Fruit fly (Drosophila melanogaster): ENCODE data around the gene CG13728.
A peak's percentile ranks its signal among the peaks of the same experiment; 100 is the strongest.

Gene CG13728

dm6 chr3L:17421319-17421718 is 38.8 kb upstream of the CG13728 start, which contains the start of gene blot:
TSS of gene blot (minus strand) at chr3L:17421514.
- TF ChIP-seq sna (GFP tag; IDR thresholded peaks at IDR 0.05; ENCODE audit: partially characterized antibody) (peak; percentile 63; the same call in 1 of the 2 replicates), Nf-YA (GFP tag; IDR thresholded peaks at IDR 0.05) (no peak), Opbp (GFP tag; IDR thresholded peaks at IDR 0.05; ENCODE audit: partially characterized antibody) (0 out of 3 replicates have a peak, but pooled peaks have one; percentile 27), Asciz (GFP tag; optimal IDR thresholded peaks at IDR 0.05) (no peak), Stat92E (GFP tag; optimal IDR thresholded peaks at IDR 0.05) (peak in 1 of 3 experiments; percentile 44), Drgx (GFP tag; IDR thresholded peaks at IDR 0.05) (peak; percentile 16; the same call in 1 of the 2 replicates), CG18011 (GFP tag; optimal IDR thresholded peaks at IDR 0.05) (no peak), BtbVII (GFP tag; optimal IDR thresholded peaks at IDR 0.05) (peak; percentile 35), Chrac-16 (GFP tag; optimal IDR thresholded peaks at IDR 0.05) (no peak), B-H2 (GFP tag; optimal IDR thresholded peaks at IDR 0.05) (peak; percentile 12), zfh2 (GFP tag; optimal IDR thresholded peaks at IDR 0.05) (no peak), CG11723 (GFP tag; optimal IDR thresholded peaks at IDR 0.05) (no peak), CG6854 (GFP tag; optimal IDR thresholded peaks at IDR 0.05) (no peak), sim (GFP tag; IDR thresholded peaks at IDR 0.05) (0 out of 2 replicates have a peak, but pooled peaks have one; percentile 20), Dref (GFP tag; IDR thresholded peaks at IDR 0.05) (no peak), Med (GFP tag) (peak; percentile 3), vvl (GFP tag; IDR thresholded peaks at IDR 0.05) (peak; percentile 68), gro (GFP tag; optimal IDR thresholded peaks at IDR 0.05) (peak; percentile 1), vnd (GFP tag; IDR thresholded peaks at IDR 0.05; ENCODE audit: partially characterized antibody) (no peak), bbx (GFP tag; IDR thresholded peaks at IDR 0.05; ENCODE audit: partially characterized antibody) (peak; percentile 36; the same call in 1 of the 2 replicates), CG17328 (GFP tag; IDR thresholded peaks at IDR 0.05) (0 out of 2 replicates have a peak, but pooled peaks have one; percentile 44), nmo (GFP tag; optimal IDR thresholded peaks at IDR 0.05) (no peak), chm (GFP tag; IDR thresholded peaks at IDR 0.05) (peak; percentile 83), Adf1 (GFP tag; IDR thresholded peaks at IDR 0.05) (no peak), chinmo (GFP tag; IDR thresholded peaks at IDR 0.05; ENCODE audit: partially characterized antibody) (peak; percentile 76; the same call in 1 of the 4 replicates), CG32532 (GFP tag; IDR thresholded peaks at IDR 0.05) (peak; percentile 39; the same call in 1 of the 2 replicates), Trl (optimal IDR thresholded peaks at IDR 0.05) (peak; percentile 86 to 88), Trl (GFP tag; optimal IDR thresholded peaks at IDR 0.05) (no peak), bsh (GFP tag; optimal IDR thresholded peaks at IDR 0.05) (peak in 1 of 2 experiments; percentile 35), sqz (GFP tag; optimal IDR thresholded peaks at IDR 0.05) (no peak), CG11560 (tag; IDR thresholded peaks at IDR 0.05) (no peak), CG42726 (GFP tag; IDR thresholded peaks at IDR 0.05; ENCODE audit: partially characterized antibody) (peak; percentile 38; the same call in 1 of the 2 replicates), Ets65A (GFP tag) (no peak), lab (GFP tag; optimal IDR thresholded peaks at IDR 0.05) (no peak), bcd (GFP tag; optimal IDR thresholded peaks at IDR 0.05) (no peak), pan (optimal IDR thresholded peaks at IDR 0.05) (no peak), pan (GFP tag; optimal IDR thresholded peaks at IDR 0.05 in 1 of 2, IDR thresholded peaks at IDR 0.05 in 1 of 2) (peak in 1 of 2 experiments; percentile 11), Dll (GFP tag; IDR thresholded peaks at IDR 0.05; ENCODE audit: partially characterized antibody) (peak; percentile 25; the same call in 1 of the 4 replicates), toy (GFP tag; IDR thresholded peaks at IDR 0.05) (no peak), CG1792 (GFP tag; optimal IDR thresholded peaks at IDR 0.05) (no peak), CG2202 (tag; optimal IDR thresholded peaks at IDR 0.05) (no peak), CG13287 (GFP tag; IDR thresholded peaks at IDR 0.05; ENCODE audit: partially characterized antibody) (peak; percentile 36; the same call in 1 of the 2 replicates), ttk (GFP tag; IDR thresholded peaks at IDR 0.05) (0 out of 2 replicates have a peak, but pooled peaks have one; percentile 28), Dbx (GFP tag; IDR thresholded peaks at IDR 0.05) (peak; percentile 18; the same call in 1 of the 3 replicates), CG8290 (GFP tag; optimal IDR thresholded peaks at IDR 0.05) (no peak), CG8290 (tag; optimal IDR thresholded peaks at IDR 0.05) (peak in 1 of 2 experiments; percentile 40), D19B (GFP tag; optimal IDR thresholded peaks at IDR 0.05) (no peak), CG12236 (GFP tag; optimal IDR thresholded peaks at IDR 0.05) (no peak), maf-S (GFP tag; optimal IDR thresholded peaks at IDR 0.05) (no peak), CG7928 (GFP tag; optimal IDR thresholded peaks at IDR 0.05) (no peak)

All from whole organism, embryonic.